Fruit fly (Drosophila melanogaster): ENCODE results near the gene CG11444.

CG11444 gene

DNA sequence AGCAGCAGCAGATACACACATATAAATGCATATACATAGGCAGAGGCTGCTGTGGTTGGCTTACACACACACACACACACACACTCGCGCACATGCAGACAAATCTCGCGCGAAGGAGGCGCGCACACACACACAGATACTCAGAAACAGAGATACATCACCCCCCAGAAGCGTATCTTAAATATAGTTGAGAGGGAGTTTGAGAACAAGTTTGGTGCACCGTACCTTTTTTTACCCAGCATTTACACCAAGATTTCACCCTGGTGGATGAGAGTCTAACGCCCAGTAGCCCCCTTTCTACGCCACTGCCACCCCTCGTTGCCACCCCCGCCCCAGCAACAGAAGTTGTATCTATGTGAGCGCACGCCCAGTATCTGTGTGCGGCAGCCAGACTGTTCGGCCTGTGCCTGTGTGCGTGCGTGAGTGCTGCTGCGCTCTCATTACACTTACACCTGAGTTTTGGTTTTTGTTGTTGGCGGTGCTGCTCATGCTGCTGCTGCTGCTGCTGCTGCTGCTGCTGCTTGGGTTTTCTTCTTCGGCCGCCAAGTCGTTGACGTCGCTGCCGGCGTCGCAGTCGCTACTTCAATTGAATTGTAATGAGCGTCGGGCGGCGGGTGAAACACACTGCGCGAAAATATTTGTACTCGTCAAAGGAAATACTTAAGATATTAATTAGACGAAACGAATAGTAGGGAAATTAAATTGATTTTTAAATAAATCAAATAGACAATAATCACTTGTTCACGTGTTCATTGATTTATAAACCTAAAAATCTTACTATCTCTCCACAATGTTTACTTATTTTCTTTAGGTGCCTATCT is 36.0 kb upstream of the CG11444 start (continued):
- TF ChIP-seq tna (GFP tag; IDR thresholded peaks at IDR 0.05; ENCODE audit: partially characterized antibody) = no peak
- TF ChIP-seq BtbVII (GFP tag; optimal IDR thresholded peaks at IDR 0.05) = peak; percentile 4
- TF ChIP-seq CG8388 (GFP tag; optimal IDR thresholded peaks at IDR 0.05) = peak; percentile 73
- TF ChIP-seq CG10462 (GFP tag; optimal IDR thresholded peaks at IDR 0.05) = peak; percentile 48
- TF ChIP-seq tap (tag; optimal IDR thresholded peaks at IDR 0.05) = peak; percentile 45
- peak; percentile 92 for TF ChIP-seq CG32532 (GFP tag; IDR thresholded peaks at IDR 0.05)
- peak; percentile 60 for TF ChIP-seq CG15514 (GFP tag; optimal IDR thresholded peaks at IDR 0.05)
- TF ChIP-seq pum (GFP tag; optimal IDR thresholded peaks at IDR 0.05) = peak; percentile 30
- peak; percentile 30 for TF ChIP-seq slou (GFP tag; optimal IDR thresholded peaks at IDR 0.05)
- TF ChIP-seq CG11696 (GFP tag; IDR thresholded peaks at IDR 0.05) = peak; percentile 60
- peak; percentile 28 for TF ChIP-seq sug (tag; optimal IDR thresholded peaks at IDR 0.05)
- peak; percentile 36 for TF ChIP-seq CHES-1-like (GFP tag; optimal IDR thresholded peaks at IDR 0.05)
- peak; percentile 46 for TF ChIP-seq Blimp-1 (GFP tag; optimal IDR thresholded peaks at IDR 0.05)
- no peak for TF ChIP-seq Myb (GFP tag; optimal IDR thresholded peaks at IDR 0.05)
- no peak for TF ChIP-seq CG14965 (GFP tag; optimal IDR thresholded peaks at IDR 0.05; ENCODE audit: borderline replicate concordance)
- no peak for TF ChIP-seq br (optimal IDR thresholded peaks at IDR 0.05)
- TF ChIP-seq CG10274 (GFP tag; optimal IDR thresholded peaks at IDR 0.05) = peak; percentile 44
- peak; percentile 73 for TF ChIP-seq CG5245 (GFP tag; optimal IDR thresholded peaks at IDR 0.05)
- TF ChIP-seq CG8281 (tag; optimal IDR thresholded peaks at IDR 0.05) = peak; percentile 39
- no peak for TF ChIP-seq Hmx (GFP tag; optimal IDR thresholded peaks at IDR 0.05)
- TF ChIP-seq peb (GFP tag; IDR thresholded peaks at IDR 0.05) = peak; percentile 86
- peak; percentile 69 for TF ChIP-seq Ssrp (tag; optimal IDR thresholded peaks at IDR 0.05)
- peak; percentile 83 for TF ChIP-seq CG12219 (GFP tag; optimal IDR thresholded peaks at IDR 0.05)
- TF ChIP-seq CG9437 (GFP tag; optimal IDR thresholded peaks at IDR 0.05) = peak; percentile 44
- peak; percentile 96 for TF ChIP-seq ci (GFP tag; IDR thresholded peaks at IDR 0.05)
- peak; percentile 42 for TF ChIP-seq Hand (GFP tag; optimal IDR thresholded peaks at IDR 0.05)
- TF ChIP-seq CG30403 (GFP tag; optimal IDR thresholded peaks at IDR 0.05) = peak; percentile 81
- no peak for TF ChIP-seq dm (GFP tag; optimal IDR thresholded peaks at IDR 0.05)
- peak; percentile 84 for TF ChIP-seq CG9215 (GFP tag; IDR thresholded peaks at IDR 0.05)
- peak; percentile 73 for TF ChIP-seq stc (GFP tag; IDR thresholded peaks at IDR 0.05)
- TF ChIP-seq CG10267 (tag; optimal IDR thresholded peaks at IDR 0.05) = peak; percentile 24
- TF ChIP-seq CG8944 (GFP tag; optimal IDR thresholded peaks at IDR 0.05) = peak; percentile 76
- peak; percentile 62 for TF ChIP-seq gsb-n (tag; optimal IDR thresholded peaks at IDR 0.05)
- TF ChIP-seq hb (GFP tag; IDR thresholded peaks at IDR 0.05; ENCODE audit: partially characterized antibody) = no peak
- TF ChIP-seq Mad (GFP tag; optimal IDR thresholded peaks at IDR 0.05) = no peak
- peak; percentile 81 for TF ChIP-seq Atf6 (GFP tag; IDR thresholded peaks at IDR 0.05)
- peak; percentile 89 for TF ChIP-seq CG14050 (GFP tag; IDR thresholded peaks at IDR 0.05)
- peak; percentile 49 for TF ChIP-seq CG3281 (GFP tag; optimal IDR thresholded peaks at IDR 0.05)
- TF ChIP-seq Nf-YC (tag; optimal IDR thresholded peaks at IDR 0.05) = peak; percentile 96
- TF ChIP-seq abd-A (tag; optimal IDR thresholded peaks at IDR 0.05) = peak; percentile 36
- TF ChIP-seq hth (optimal IDR thresholded peaks at IDR 0.05) = no peak
- TF ChIP-seq lov (optimal IDR thresholded peaks at IDR 0.05) = no peak
- peak; percentile 94 for TF ChIP-seq lov (GFP tag; IDR thresholded peaks at IDR 0.05)
- TF ChIP-seq CG11695 (GFP tag; IDR thresholded peaks at IDR 0.05) = peak; percentile 85
- TF ChIP-seq CG9727 (GFP tag; optimal IDR thresholded peaks at IDR 0.05) = peak; percentile 84
- TF ChIP-seq CG9876 (GFP tag; optimal IDR thresholded peaks at IDR 0.05) = peak; percentile 28
- TF ChIP-seq mld (GFP tag; IDR thresholded peaks at IDR 0.05; ENCODE audit: partially characterized antibody) = no peak
- no peak for TF ChIP-seq D (optimal IDR thresholded peaks at IDR 0.05)
- TF ChIP-seq D (GFP tag; optimal IDR thresholded peaks at IDR 0.05) = peak; percentile 73
- peak; percentile 91 for TF ChIP-seq row (GFP tag; IDR thresholded peaks at IDR 0.05)

All from whole organism, embryonic.